Fruit fly (Drosophila melanogaster) whole organism: ENCODE measurements around the gene CG13293.

ENCODE experiments used
- CG8478 ChIP-seq: fragments of >200 bp; optimal IDR thresholded peaks from 2 replicates; lab custom pipeline; 2018; ENCODE audit warnings: inconsistent platforms
- Dll ChIP-seq: fragments of >200 bp; optimal IDR thresholded peaks from 2 replicates; lab custom pipeline; 2017
- EcR ChIP-seq, 2 experiments: fragments of >200 bp; optimal IDR thresholded peaks; 2 replicates each; lab custom pipeline; 2017; ENCODE audit warnings: missing biosample characterization in 2 of 2, missing genetic modification characterization in 2 of 2, missing genetic modification reagents in 2 of 2
- pan ChIP-seq: fragments of >200 bp; optimal IDR thresholded peaks from 2 replicates; lab custom pipeline; 2017
- psq ChIP-seq: fragments of >200 bp; optimal IDR thresholded peaks from 2 replicates; lab custom pipeline; 2017
- usp ChIP-seq: fragments of >200 bp; optimal IDR thresholded peaks from 2 replicates; lab custom pipeline; 2017; ENCODE audit warnings: missing biosample characterization, missing genetic modification characterization, mixed read lengths

DNA sequence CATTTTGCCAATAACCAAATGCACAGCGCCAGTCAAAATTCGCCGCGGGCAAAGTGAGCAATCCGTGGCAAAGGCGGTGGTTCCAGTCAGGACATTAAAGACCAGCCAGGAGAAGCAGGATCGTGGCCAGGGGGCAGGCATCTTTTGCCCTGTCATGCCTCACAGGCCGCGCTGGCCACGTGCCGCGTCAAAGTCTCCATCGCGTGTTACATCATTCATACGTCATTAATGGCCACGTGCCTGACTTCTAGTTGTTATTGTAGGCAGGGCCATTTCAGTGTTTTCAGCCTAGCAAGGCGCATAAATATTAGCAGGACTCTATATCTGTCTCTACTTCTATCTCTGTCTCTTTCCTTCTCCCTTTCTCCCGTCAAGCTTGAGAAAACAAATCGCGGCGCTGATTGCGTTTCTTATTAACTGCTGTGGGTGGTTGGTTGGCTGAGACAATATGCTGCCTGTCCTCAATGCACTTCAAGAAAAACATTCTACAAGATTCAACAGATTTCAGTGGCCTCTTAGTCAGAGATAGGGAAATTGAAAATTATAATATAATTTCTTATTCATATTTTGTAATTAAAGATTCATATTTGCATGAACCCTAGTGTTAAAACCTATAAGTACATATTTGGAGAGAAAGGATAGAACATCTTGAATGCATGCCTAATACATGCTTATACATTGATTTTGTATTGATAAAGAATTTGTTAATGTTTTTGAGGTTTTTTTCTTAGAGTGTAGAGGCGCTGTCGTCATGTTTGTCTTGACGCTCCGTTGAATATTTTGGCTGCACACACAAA, 25.8 kb downstream of the CG13293 start:
- TF ChIP-seq CG8478 (lab: Kevin White, UChicago): no peak
- TF ChIP-seq pan: no peak
- TF ChIP-seq psq (lab: Kevin White, UChicago): no peak
- TF ChIP-seq usp (GFP tag; lab: Kevin White, UChicago): no peak
- TF ChIP-seq Dll (lab: Kevin White, UChicago): no peak
- TF ChIP-seq EcR (GFP tag; optimal IDR thresholded peaks at IDR 0.05; lab: Kevin White, UChicago): no peak
